Worm (Caenorhabditis elegans): ENCODE data around the gene enri-2.

enri-2 gene

DNA sequence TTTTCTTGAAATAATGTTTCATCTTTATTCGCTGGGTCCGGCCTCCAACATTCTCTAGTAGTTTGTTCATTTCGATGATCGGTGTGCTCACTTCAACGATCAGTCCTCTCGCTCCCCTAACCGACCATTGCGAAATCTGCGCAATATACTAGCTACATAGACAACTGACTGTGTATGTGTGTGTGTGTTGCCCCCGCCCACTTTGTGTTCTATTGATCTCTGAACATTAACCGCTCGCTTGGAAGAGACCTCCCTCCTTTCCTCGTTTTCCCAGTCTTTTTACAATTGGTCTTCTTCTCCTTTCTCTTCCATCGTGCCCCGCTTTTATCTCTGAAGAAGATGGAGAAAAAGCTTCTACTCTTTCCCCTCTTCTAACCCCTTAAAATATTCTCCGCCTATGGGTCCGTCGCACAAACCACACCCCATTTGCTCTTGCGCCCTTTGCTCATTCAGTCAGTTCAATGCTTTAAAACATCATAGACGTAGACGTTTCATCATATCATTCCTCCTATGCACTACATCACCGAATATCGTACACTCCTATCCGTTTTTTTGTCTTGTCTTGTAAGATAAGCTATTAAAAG, 11.8 kb downstream of the enri-2 start:
- TF ChIP-seq fkh-10 (GFP tag; optimal IDR thresholded peaks at IDR 0.05) (peak; percentile 20), ceh-28 (tag; optimal IDR thresholded peaks at IDR 0.05) (peak; percentile 8), elt-3 (tag; optimal IDR thresholded peaks at IDR 0.05) (no peak), nhr-23 (tag; optimal IDR thresholded peaks at IDR 0.05) (peak; percentile 10), daf-12 (tag; optimal IDR thresholded peaks at IDR 0.05) (no peak), mdl-1 (tag; optimal IDR thresholded peaks at IDR 0.05) (peak; percentile 10), lsy-12 (tag; optimal IDR thresholded peaks at IDR 0.05) (peak; percentile 13), zag-1 (tag; optimal IDR thresholded peaks at IDR 0.05) (peak; percentile 5), ceh-82 (tag; optimal IDR thresholded peaks at IDR 0.05) (no peak), nhr-77 (tag; optimal IDR thresholded peaks at IDR 0.05) (no peak), mml-1 (tag; optimal IDR thresholded peaks at IDR 0.05) (no peak), sea-2 (GFP tag; optimal IDR thresholded peaks at IDR 0.05) (peak; percentile 48), nhr-67 (tag; optimal IDR thresholded peaks at IDR 0.05) (no peak), egl-5 (tag; optimal IDR thresholded peaks at IDR 0.05) (no peak), R02D3.7 (tag; optimal IDR thresholded peaks at IDR 0.05) (no peak), nhr-11 (tag; optimal IDR thresholded peaks at IDR 0.05) (no peak), pqm-1 (tag; optimal IDR thresholded peaks at IDR 0.05) (no peak), lin-39 (tag; optimal IDR thresholded peaks at IDR 0.05) (peak; percentile 80), nhr-237 (tag; optimal IDR thresholded peaks at IDR 0.05) (no peak), nhr-28 (tag; optimal IDR thresholded peaks at IDR 0.05) (no peak), ceh-9 (tag; optimal IDR thresholded peaks at IDR 0.05) (no peak), ZK546.5 (tag; optimal IDR thresholded peaks at IDR 0.05) (no peak), aly-2 (tag; optimal IDR thresholded peaks at IDR 0.05) (no peak), ztf-4 (tag; optimal IDR thresholded peaks at IDR 0.05) (no peak), snpc-4 (tag; optimal IDR thresholded peaks at IDR 0.05) (no peak), nhr-12 (tag; optimal IDR thresholded peaks at IDR 0.05) (no peak), nhr-43 (tag; optimal IDR thresholded peaks at IDR 0.05; ENCODE audit: poor library complexity, severe bottlenecking) (peak; percentile 38), nhr-76 (tag; optimal IDR thresholded peaks at IDR 0.05) (no peak), nhr-25 (tag; optimal IDR thresholded peaks at IDR 0.05) (no peak), tbx-2 (tag; optimal IDR thresholded peaks at IDR 0.05) (peak; percentile 47), jun-1 (tag; optimal IDR thresholded peaks at IDR 0.05) (no peak), ceh-16 (tag; optimal IDR thresholded peaks at IDR 0.05) (no peak), unc-62 (GFP tag; optimal IDR thresholded peaks at IDR 0.05) (no peak), fos-1 (tag; optimal IDR thresholded peaks at IDR 0.05) (no peak), egl-27 (tag; optimal IDR thresholded peaks at IDR 0.05) (no peak), unc-39 (tag; optimal IDR thresholded peaks at IDR 0.05) (no peak), hmg-11 (tag; optimal IDR thresholded peaks at IDR 0.05) (peak; percentile 12), elt-2 (tag; optimal IDR thresholded peaks at IDR 0.05) (no peak), ztf-11 (tag; optimal IDR thresholded peaks at IDR 0.05) (no peak), skn-1 (tag; optimal IDR thresholded peaks at IDR 0.05) (no peak), eor-1 (tag; optimal IDR thresholded peaks at IDR 0.05) (no peak), elt-1 (tag; optimal IDR thresholded peaks at IDR 0.05) (no peak), fkh-2 (tag; optimal IDR thresholded peaks at IDR 0.05) (peak; percentile 65), lin-15B (tag; optimal IDR thresholded peaks at IDR 0.05) (no peak), nfya-1 (tag; optimal IDR thresholded peaks at IDR 0.05; ENCODE audit: insufficient read depth) (peak; percentile 75), ama-1 (optimal IDR thresholded peaks at IDR 0.05) (no peak), pha-4 (tag; optimal IDR thresholded peaks at IDR 0.05) (peak; percentile 60)

Data from whole organism, L3 larva.